Worm (Caenorhabditis elegans) whole organism, L2 larva: ENCODE results near the gene pigt-1.

Source experiments
- R02D3.7 ChIP-seq: fragments of 150-350 bp; optimal IDR thresholded peaks from 2 replicates; lab custom pipeline; 2014; ENCODE audit warnings: missing biosample characterization, missing genetic modification characterization
- ama-1 ChIP-seq: fragments of 150-350 bp; optimal IDR thresholded peaks from 2 replicates; lab custom pipeline; 2018; ENCODE audit warnings: inconsistent platforms
- blmp-1 ChIP-seq: sonication (generic microtip); optimal IDR thresholded peaks from 2 replicates; lab custom pipeline; 2017; ENCODE audit warnings: missing genetic modification characterization, mild to moderate bottlenecking, missing compliant biosample characterization, antibody characterized with exemption, moderate library complexity; ENCODE audit not compliant: insufficient read depth
- lin-11 ChIP-seq: fragments of 150-350 bp; sonication (generic microtip); optimal IDR thresholded peaks from 2 replicates; lab custom pipeline; 2014; ENCODE audit warnings: missing biosample characterization, missing genetic modification characterization, inconsistent platforms, mixed read lengths
- lin-13 ChIP-seq: fragments of 150-350 bp; optimal IDR thresholded peaks from 2 replicates; lab custom pipeline; 2014; ENCODE audit warnings: missing biosample characterization, missing genetic modification reagents, missing genetic modification characterization
- lin-39 ChIP-seq: fragments of 150-350 bp; optimal IDR thresholded peaks from 2 replicates; lab custom pipeline; 2014; ENCODE audit warnings: missing biosample characterization, missing genetic modification reagents, missing genetic modification characterization
- nhr-10 ChIP-seq: sonication (generic microtip); optimal IDR thresholded peaks from 2 replicates; lab custom pipeline; 2017; ENCODE audit warnings: missing biosample characterization, missing genetic modification characterization
- nhr-12 ChIP-seq: fragments of 150-350 bp; optimal IDR thresholded peaks from 2 replicates; lab custom pipeline; 2014; ENCODE audit warnings: missing biosample characterization, missing genetic modification characterization
- nhr-237 ChIP-seq: fragments of 150-350 bp; optimal IDR thresholded peaks from 2 replicates; lab custom pipeline; 2014; ENCODE audit warnings: missing biosample characterization, missing genetic modification characterization
- nhr-77 ChIP-seq: fragments of 150-350 bp; optimal IDR thresholded peaks from 2 replicates; lab custom pipeline; 2014; ENCODE audit warnings: missing biosample characterization, missing genetic modification characterization
- sma-3 ChIP-seq: sonication (generic microtip); optimal IDR thresholded peaks from 2 replicates; lab custom pipeline; 2016; ENCODE audit warnings: missing genetic modification reagents, missing genetic modification characterization, missing compliant biosample characterization
- snpc-4 ChIP-seq: fragments of 150-350 bp; optimal IDR thresholded peaks from 2 replicates; lab custom pipeline; 2014; ENCODE audit warnings: missing biosample characterization, missing genetic modification characterization
- unc-55 ChIP-seq: fragments of 150-350 bp; sonication (generic microtip); optimal IDR thresholded peaks from 3 replicates; lab custom pipeline; 2014; ENCODE audit warnings: missing biosample characterization, missing genetic modification reagents, missing genetic modification characterization
- unc-62 ChIP-seq: fragments of 150-350 bp; optimal IDR thresholded peaks from 2 replicates; lab custom pipeline; 2014; ENCODE audit warnings: missing biosample characterization, missing genetic modification reagents, missing genetic modification characterization

DNA sequence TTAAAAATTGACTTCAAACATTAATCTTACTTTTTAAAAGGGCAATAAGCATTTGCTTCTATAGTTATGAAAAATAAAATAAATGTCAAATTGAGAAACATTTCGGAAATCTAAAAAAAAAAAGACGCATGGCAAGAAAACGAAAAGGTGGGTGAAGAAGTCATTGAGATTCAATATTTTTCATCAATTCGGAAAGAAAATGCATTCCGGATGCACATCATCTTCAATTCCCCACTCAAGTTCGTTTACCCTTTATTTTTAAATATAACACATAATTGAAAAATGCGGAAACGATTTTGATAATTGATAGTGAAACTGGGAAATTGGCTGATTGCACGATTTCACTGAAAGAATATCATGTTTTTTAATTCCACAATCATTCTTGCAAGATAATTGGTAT, 43.8 kb upstream of the pigt-1 start, which contains the start of gene F53B7.4:
- no peak for TF ChIP-seq lin-39 (tag; lab: Kevin White, UChicago)
- no peak for TF ChIP-seq nhr-12 (tag; lab: Kevin White, UChicago)
- TF ChIP-seq unc-62 (GFP tag; lab: Kevin White, UChicago), result no peak
- TF ChIP-seq unc-55, result no peak
- no peak for TF ChIP-seq snpc-4 (tag; lab: Kevin White, UChicago)
- TF ChIP-seq ama-1, result no peak
- no peak for TF ChIP-seq nhr-237 (tag; lab: Kevin White, UChicago)
- TF ChIP-seq R02D3.7, result no peak
- TF ChIP-seq lin-11 (tag; lab: Kevin White, UChicago), result no peak
- no peak for TF ChIP-seq nhr-77 (tag; lab: Kevin White, UChicago)
- no peak for TF ChIP-seq sma-3 (GFP tag; lab: Kevin White, UChicago)
- TF ChIP-seq nhr-10 (tag; lab: Kevin White, UChicago), result no peak
- TF ChIP-seq lin-13 (GFP tag; lab: Kevin White, UChicago), result no peak
- TF ChIP-seq blmp-1 (tag; lab: Kevin White, UChicago), result no peak
